Worm (Caenorhabditis elegans): Measurements from ENCODE around the gene T25B9.9.

- TF ChIP-seq hlh-1 (tag; optimal IDR thresholded peaks at IDR 0.05) (no peak), nhr-12 (tag; optimal IDR thresholded peaks at IDR 0.05) (no peak), mep-1 (tag; optimal IDR thresholded peaks at IDR 0.05) (no peak), lsy-2 (tag; optimal IDR thresholded peaks at IDR 0.05) (no peak), nhr-237 (tag; optimal IDR thresholded peaks at IDR 0.05) (no peak)
Measured at ce11 chrIV:10795678-10796077, 26.2 kb downstream of the T25B9.9 start.

Measured in whole organism, mixed stage, embryonic.